Worm (Caenorhabditis elegans): Measurements from ENCODE around the gene ssp-32.

DNA sequence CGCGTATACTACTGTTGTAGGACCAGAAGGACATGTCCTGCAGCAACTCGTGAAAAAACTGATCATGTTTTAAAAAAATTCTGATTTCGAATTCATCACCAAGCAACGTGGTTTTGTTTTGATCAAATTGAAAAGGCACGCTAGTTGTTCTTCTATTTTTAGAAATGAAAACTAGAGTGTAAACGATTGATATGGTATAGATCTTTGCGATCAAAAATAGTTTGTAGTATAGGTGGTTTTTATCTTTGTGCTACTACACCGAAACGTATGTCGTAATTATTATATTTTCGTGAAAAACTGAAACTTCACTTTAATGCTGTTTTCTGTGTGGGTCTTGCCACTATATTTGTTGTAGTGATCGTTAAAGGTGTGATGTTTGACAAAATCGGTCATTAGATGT lies 28.3 kb upstream of the ssp-32 start:
- TF ChIP-seq zfp-2 (tag; optimal IDR thresholded peaks at IDR 0.05) (no peak), pha-4 (GFP tag; IDR thresholded peaks at IDR 0.05) (no peak), pha-4 (tag; optimal IDR thresholded peaks at IDR 0.05) (no peak)
